Worm (Caenorhabditis elegans) whole organism, L4 larva: Measurements from ENCODE around the gene msp-63.

Experiments used
- nhr-102 ChIP-seq: sonication (generic microtip); optimal IDR thresholded peaks from 2 replicates; lab custom pipeline; 2016; ENCODE audit warnings: mild to moderate bottlenecking, missing genetic modification characterization, moderate library complexity, missing compliant biosample characterization
- nhr-42 ChIP-seq: fragments of 200-800 bp; sonication (Bioruptor generic); IDR thresholded peaks from 2 replicates; pipeline ENCODE4 v1.3.6; 2022; ENCODE audit warnings: missing genetic modification characterization, missing compliant biosample characterization
- pha-4 ChIP-seq, 2 experiments: fragments of 150-350 bp in 1 of 2; fragments of 200-800 bp in 1 of 2; sonication (Bioruptor generic) in 1 of 2; IDR thresholded peaks in 1 of 2; optimal IDR thresholded peaks in 1 of 2; 2 replicates each; pipeline versions ENCODE4 v1.3.6 to Lab custom; 2014 to 2022; ENCODE audit warnings: missing genetic modification characterization in 2 of 2, missing genetic modification reagents in 2 of 2, missing biosample characterization in 1 of 2, missing compliant biosample characterization in 1 of 2
- saeg-2 ChIP-seq: fragments of 200-800 bp; sonication (Bioruptor generic); IDR thresholded peaks from 2 replicates; pipeline ENCODE4 v1.3.6; 2022; ENCODE audit warnings: missing genetic modification reagents, missing genetic modification characterization, missing compliant biosample characterization
- tra-1 ChIP-seq: fragments of 200-800 bp; sonication (Bioruptor generic); IDR thresholded peaks from 2 replicates; pipeline ENCODE4 v1.3.6; 2022; ENCODE audit warnings: missing genetic modification reagents, missing genetic modification characterization, missing compliant biosample characterization
- unc-62 ChIP-seq, 3 experiments: fragments of 150-350 bp in 1 of 3; sonication (generic microtip); optimal IDR thresholded peaks in 2 of 3; peaks in 1 of 3; 1 replicate in 1 of 3; 2 replicates in 2 of 3; lab custom pipeline; 2014 to 2017; ENCODE audit warnings: missing biosample characterization in 3 of 3, missing genetic modification characterization in 3 of 3, missing genetic modification reagents in 3 of 3, missing genotype in 1 of 3

- no peak for TF ChIP-seq nhr-102
- TF ChIP-seq nhr-42: no peak
- TF ChIP-seq tra-1 (GFP tag; lab: Robert Waterston, UW): no peak
- no peak for TF ChIP-seq saeg-2 (GFP tag; lab: Robert Waterston, UW)
- TF ChIP-seq pha-4 (GFP tag; IDR thresholded peaks at IDR 0.05; lab: Robert Waterston, UW): no peak
- TF ChIP-seq pha-4 (tag; optimal IDR thresholded peaks at IDR 0.05; lab: Kevin White, UChicago): no peak
- TF ChIP-seq unc-62 (GFP tag; optimal IDR thresholded peaks at IDR 0.05 in 1 of 2; lab: Kevin White, UChicago): no peak
- no peak for TF ChIP-seq unc-62 (tag; optimal IDR thresholded peaks at IDR 0.05; lab: Kevin White, UChicago)
These were observed 43.9 kb upstream of the msp-63 start, which contains the start of gene lec-5 for ce11 chrII:5841053-5841547.
